Worm (Caenorhabditis elegans) whole organism, midembryonic: Measurements from ENCODE around the gene F47C12.13.
A peak's percentile ranks its signal among the peaks of the same experiment; 100 is the strongest.

Experiments used
- T22C8.4 ChIP-seq: fragments of 200-800 bp; sonication (Bioruptor generic); IDR thresholded peaks from 2 replicates; pipeline ENCODE4 v1.3.6; 2022; ENCODE audit warnings: missing genetic modification characterization, missing compliant biosample characterization
- cog-1 ChIP-seq: sonication (generic microtip); optimal IDR thresholded peaks from 2 replicates; lab custom pipeline; 2016; ENCODE audit warnings: missing genetic modification characterization, missing compliant biosample characterization
- flt-1 ChIP-seq: fragments of 200-800 bp; sonication (Bioruptor generic); IDR thresholded peaks from 2 replicates; pipeline ENCODE4 v1.3.6; 2022; ENCODE audit warnings: missing genetic modification characterization, missing compliant biosample characterization
- klf-2 ChIP-seq: fragments of 200-800 bp; sonication (Bioruptor generic); conservative IDR thresholded peaks from 2 replicates; pipeline ENCODE4 v1.3.6; 2022; ENCODE audit warnings: missing genetic modification reagents, missing genetic modification characterization, missing compliant biosample characterization
- med-1 ChIP-seq: sonication (generic microtip); optimal IDR thresholded peaks from 2 replicates; lab custom pipeline; 2017; ENCODE audit warnings: missing genetic modification characterization, mild to moderate bottlenecking, missing compliant biosample characterization, antibody characterized with exemption, missing genetic modification reagents; ENCODE audit not compliant: insufficient read depth
- ref-1 ChIP-seq: fragments of 200-800 bp; sonication (Bioruptor generic); conservative IDR thresholded peaks from 2 replicates; pipeline ENCODE4 v1.3.6; 2022; ENCODE audit warnings: missing genetic modification reagents, missing genetic modification characterization, missing compliant biosample characterization
- tab-1 ChIP-seq: fragments of 200-800 bp; sonication (Bioruptor generic); IDR thresholded peaks from 2 replicates; pipeline ENCODE4 v1.3.6; 2022; ENCODE audit warnings: missing genetic modification characterization, missing compliant biosample characterization
- ztf-23 ChIP-seq: fragments of 200-800 bp; sonication (Bioruptor generic); IDR thresholded peaks from 2 replicates; pipeline ENCODE4 v1.3.6; 2022; ENCODE audit warnings: missing genetic modification reagents, missing genetic modification characterization, missing compliant biosample characterization
- ztf-29 ChIP-seq: fragments of 200-800 bp; sonication (Bioruptor generic); IDR thresholded peaks from 2 replicates; pipeline ENCODE4 v1.3.6; 2022; ENCODE audit warnings: missing genetic modification reagents, missing genetic modification characterization, missing compliant biosample characterization

F47C12.13 gene

ce11 chrIV:3994318-3994717 is at the start of gene F47C12.13:
F47C12.13 (minus strand) TSS chrIV:3994418.
- TF ChIP-seq tab-1 (GFP tag; lab: Robert Waterston, UW) (no peak), cog-1 (tag; lab: Kevin White, UChicago) (no peak), ref-1 (GFP tag; lab: Robert Waterston, UW) (no peak), klf-2 (no peak), T22C8.4 (GFP tag; lab: Robert Waterston, UW) (no peak), flt-1 (no peak), ztf-23 (GFP tag; lab: Robert Waterston, UW) (no peak)

- no peak for TF ChIP-seq T22C8.4 (GFP tag; lab: Robert Waterston, UW)
- TF ChIP-seq flt-1: no peak
- TF ChIP-seq ztf-23 (GFP tag; lab: Robert Waterston, UW): peak; percentile 60; the same call in 1 of the 2 replicates
- TF ChIP-seq cog-1 (tag; lab: Kevin White, UChicago): no peak
- TF ChIP-seq med-1 (GFP tag; lab: Kevin White, UChicago): no peak
These were observed 48.1 kb upstream of the F47C12.13 start, which contains the start of gene cdc-73 for ce11 chrIV:4042274-4042673. cdc-73 (plus strand) TSS chrIV:4042575.

ce11 chrIV:4041006-4041405 is 46.8 kb upstream of the F47C12.13 start:
- TF ChIP-seq ztf-23 (GFP tag; lab: Robert Waterston, UW): no peak

- TF ChIP-seq cog-1 (tag; lab: Kevin White, UChicago) (no peak), T22C8.4 (GFP tag; lab: Robert Waterston, UW) (no peak), med-1 (GFP tag; lab: Kevin White, UChicago) (no peak), tab-1 (GFP tag; lab: Robert Waterston, UW) (no peak), flt-1 (no peak), ztf-29 (GFP tag; lab: Robert Waterston, UW) (no peak), ref-1 (GFP tag; lab: Robert Waterston, UW) (no peak), klf-2 (no peak), ztf-23 (GFP tag; lab: Robert Waterston, UW) (no peak)
These were observed 45.8 kb upstream of the F47C12.13 start, which contains the start of gene F35F11.2 for ce11 chrIV:4039984-4040383. F35F11.2 (plus strand) TSS chrIV:4040284.

ce11 chrIV:4034883-4035282 is 40.7 kb upstream of the F47C12.13 start, which contains the start of gene hlh-30:
hlh-30 (minus strand) TSS chrIV:4034951.
- TF ChIP-seq ztf-23 (GFP tag; lab: Robert Waterston, UW) (no peak), flt-1 (0 out of 2 replicates have a peak, but pooled peaks have one; percentile 16)

ce11 chrIV:4033490-4033889 is 39.3 kb upstream of the F47C12.13 start:
- TF ChIP-seq ztf-23 (GFP tag; lab: Robert Waterston, UW): no peak
- no peak for TF ChIP-seq flt-1
- no peak for TF ChIP-seq cog-1 (tag; lab: Kevin White, UChicago)
- TF ChIP-seq klf-2: no peak
- no peak for TF ChIP-seq T22C8.4 (GFP tag; lab: Robert Waterston, UW)
- TF ChIP-seq ref-1 (GFP tag; lab: Robert Waterston, UW): no peak
- TF ChIP-seq tab-1 (GFP tag; lab: Robert Waterston, UW): no peak
- no peak for TF ChIP-seq ztf-29 (GFP tag; lab: Robert Waterston, UW)
- TF ChIP-seq med-1 (GFP tag; lab: Kevin White, UChicago): no peak

ce11 chrIV:4032350-4032749 is 38.1 kb upstream of the F47C12.13 start:
- TF ChIP-seq cog-1 (tag; lab: Kevin White, UChicago) (no peak), klf-2 (no peak), med-1 (GFP tag; lab: Kevin White, UChicago) (no peak), ref-1 (GFP tag; lab: Robert Waterston, UW) (no peak), T22C8.4 (GFP tag; lab: Robert Waterston, UW) (no peak)

- TF ChIP-seq cog-1 (tag; lab: Kevin White, UChicago) (no peak), T22C8.4 (GFP tag; lab: Robert Waterston, UW) (no peak), klf-2 (no peak), ztf-23 (GFP tag; lab: Robert Waterston, UW) (no peak), ztf-29 (GFP tag; lab: Robert Waterston, UW) (no peak), tab-1 (GFP tag; lab: Robert Waterston, UW) (no peak), ref-1 (GFP tag; lab: Robert Waterston, UW) (no peak), flt-1 (no peak), med-1 (GFP tag; lab: Kevin White, UChicago) (no peak)
These were observed 36.8 kb upstream of the F47C12.13 start for ce11 chrIV:4030917-4031599.

ce11 chrIV:4029288-4029687 is 35.1 kb upstream of the F47C12.13 start:
- no peak for TF ChIP-seq med-1 (GFP tag; lab: Kevin White, UChicago)
- TF ChIP-seq tab-1 (GFP tag; lab: Robert Waterston, UW): no peak
- TF ChIP-seq ztf-29 (GFP tag; lab: Robert Waterston, UW): no peak
- TF ChIP-seq cog-1 (tag; lab: Kevin White, UChicago): no peak
- TF ChIP-seq ztf-23 (GFP tag; lab: Robert Waterston, UW): no peak
- no peak for TF ChIP-seq T22C8.4 (GFP tag; lab: Robert Waterston, UW)
- no peak for TF ChIP-seq flt-1
- TF ChIP-seq ref-1 (GFP tag; lab: Robert Waterston, UW): no peak
- no peak for TF ChIP-seq klf-2

ce11 chrIV:4028177-4028576 is 34.0 kb upstream of the F47C12.13 start:
- no peak for TF ChIP-seq T22C8.4 (GFP tag; lab: Robert Waterston, UW)
- no peak for TF ChIP-seq ref-1 (GFP tag; lab: Robert Waterston, UW)
- peak; percentile 61; the same call in 1 of the 2 replicates for TF ChIP-seq flt-1
- 0 out of 2 replicates have a peak, but pooled peaks have one; percentile 45 for TF ChIP-seq klf-2
